Fruit fly (Drosophila melanogaster) whole organism, embryonic: ENCODE measurements around the gene TwdlL.

Source experiments
- Adf1 ChIP-seq: fragments of 200-800 bp; sonication (Bioruptor generic); IDR thresholded peaks from 2 replicates; pipeline ENCODE4 v1.3.6; 2022; ENCODE audit warnings: missing biosample characterization, missing genetic modification characterization
- B-H1 ChIP-seq: fragments of 200-800 bp; sonication (Bioruptor generic); IDR thresholded peaks from 3 replicates; pipeline ENCODE4 v1.3.6; 2022; ENCODE audit warnings: missing biosample characterization, missing genetic modification characterization
- Blimp-1 ChIP-seq: fragments of 200-800 bp; sonication (Bioruptor generic); optimal IDR thresholded peaks from 3 replicates; lab custom pipeline; 2018; ENCODE audit warnings: missing biosample characterization, missing genetic modification characterization, mild to moderate bottlenecking, moderate library complexity, missing genetic modification reagents
- C15 ChIP-seq: fragments of 200-800 bp; sonication (Bioruptor generic); IDR thresholded peaks from 3 replicates; pipeline ENCODE4 v1.3.6; 2022; ENCODE audit warnings: missing biosample characterization, missing genetic modification characterization
- CG1024 ChIP-seq: fragments of 200-800 bp; sonication (Bioruptor generic); IDR thresholded peaks from 2 replicates; pipeline ENCODE4 v1.3.6; 2022; ENCODE audit warnings: missing biosample characterization, missing genetic modification characterization
- CG11247 ChIP-seq: fragments of 200-800 bp; sonication (Bioruptor generic); IDR thresholded peaks from 2 replicates; pipeline ENCODE4 v1.3.6; 2022; ENCODE audit warnings: missing biosample characterization, missing genetic modification characterization
- CG12071 ChIP-seq: fragments of 200-800 bp; sonication (Bioruptor generic); optimal IDR thresholded peaks from 3 replicates; lab custom pipeline; 2018; ENCODE audit warnings: missing biosample characterization, mild to moderate bottlenecking, missing genetic modification characterization
- CG12391 ChIP-seq: fragments of 200-800 bp; sonication (Bioruptor generic); optimal IDR thresholded peaks from 3 replicates; lab custom pipeline; 2018; ENCODE audit warnings: missing biosample characterization, mild to moderate bottlenecking, missing genetic modification characterization, moderate library complexity
- CG1603 ChIP-seq: fragments of 200-800 bp; sonication (Bioruptor generic); optimal IDR thresholded peaks from 2 replicates; lab custom pipeline; 2019; ENCODE audit warnings: missing biosample characterization, mild to moderate bottlenecking, missing genetic modification characterization, moderate library complexity
- CG1647 ChIP-seq: fragments of 200-800 bp; sonication (Bioruptor generic); optimal IDR thresholded peaks from 3 replicates; lab custom pipeline; 2016; ENCODE audit warnings: missing biosample characterization, missing genetic modification characterization
- CG16813 ChIP-seq: fragments of 200-800 bp; sonication (Bioruptor generic); IDR thresholded peaks from 3 replicates; pipeline ENCODE4 v1.3.6; 2022; ENCODE audit warnings: missing biosample characterization, missing genetic modification characterization; ENCODE audit not compliant: partially characterized antibody
- CG30403 ChIP-seq: fragments of 200-800 bp; sonication (Bioruptor generic); optimal IDR thresholded peaks from 3 replicates; lab custom pipeline; 2016; ENCODE audit warnings: missing biosample characterization, missing genetic modification characterization
- CG34376 ChIP-seq: fragments of 200-800 bp; sonication (Bioruptor generic); optimal IDR thresholded peaks from 2 replicates; lab custom pipeline; 2018; ENCODE audit warnings: missing biosample characterization, mild to moderate bottlenecking, missing genetic modification characterization
- CG5245 ChIP-seq: fragments of 200-800 bp; sonication (Bioruptor generic); optimal IDR thresholded peaks from 3 replicates; lab custom pipeline; 2016; ENCODE audit warnings: missing biosample characterization, missing genetic modification characterization
- CG8359 ChIP-seq: fragments of 200-800 bp; sonication (Bioruptor generic); optimal IDR thresholded peaks from 2 replicates; lab custom pipeline; 2017; ENCODE audit warnings: missing biosample characterization, mild to moderate bottlenecking, missing genetic modification characterization, borderline replicate concordance
- Camta ChIP-seq: fragments of 200-800 bp; sonication (Bioruptor generic); optimal IDR thresholded peaks from 2 replicates; lab custom pipeline; 2016; ENCODE audit warnings: missing biosample characterization, missing genetic modification characterization
- Dbx ChIP-seq: fragments of 200-800 bp; sonication (Bioruptor generic); IDR thresholded peaks from 3 replicates; pipeline ENCODE4 v1.3.6; 2022; ENCODE audit warnings: missing biosample characterization, missing genetic modification characterization
- HHEX ChIP-seq: fragments of 200-800 bp; sonication (Bioruptor generic); optimal IDR thresholded peaks from 3 replicates; lab custom pipeline; 2017; ENCODE audit warnings: missing biosample characterization, mild to moderate bottlenecking, missing genetic modification characterization, missing genetic modification reagents
- HmgD ChIP-seq: fragments of 200-800 bp; sonication (Bioruptor generic); optimal IDR thresholded peaks from 3 replicates; lab custom pipeline; 2016; ENCODE audit warnings: missing biosample characterization, missing genetic modification characterization
- Hmr ChIP-seq: fragments of 200-800 bp; sonication (Bioruptor generic); optimal IDR thresholded peaks from 3 replicates; lab custom pipeline; 2017; ENCODE audit warnings: mild to moderate bottlenecking, missing biosample characterization, missing genetic modification reagents, missing genetic modification characterization
- Hr3 ChIP-seq: fragments of 200-800 bp; sonication (Bioruptor generic); optimal IDR thresholded peaks from 3 replicates; lab custom pipeline; 2016; ENCODE audit warnings: missing biosample characterization, missing genetic modification characterization
- MTF-1 ChIP-seq: fragments of 200-800 bp; sonication (Bioruptor generic); optimal IDR thresholded peaks from 2 replicates; lab custom pipeline; 2018; ENCODE audit warnings: missing biosample characterization, mild to moderate bottlenecking, missing genetic modification characterization, borderline replicate concordance
- Meics ChIP-seq: fragments of 200-800 bp; sonication (Bioruptor generic); optimal IDR thresholded peaks from 2 replicates; lab custom pipeline; 2017; ENCODE audit warnings: missing biosample characterization, mild to moderate bottlenecking, missing genetic modification characterization
- Nf-YA ChIP-seq: fragments of 200-800 bp; sonication (Bioruptor generic); IDR thresholded peaks from 2 replicates; pipeline ENCODE4 v1.3.6; 2022; ENCODE audit warnings: missing biosample characterization, missing genetic modification characterization
- PHDP ChIP-seq: fragments of 200-800 bp; sonication (Bioruptor generic); optimal IDR thresholded peaks from 3 replicates; lab custom pipeline; 2018; ENCODE audit warnings: missing biosample characterization, mild to moderate bottlenecking, missing genetic modification characterization, moderate library complexity
- Side ChIP-seq: fragments of 200-800 bp; sonication (Bioruptor generic); optimal IDR thresholded peaks from 2 replicates; lab custom pipeline; 2016; ENCODE audit warnings: missing biosample characterization, missing genetic modification characterization
- Sox102F ChIP-seq: fragments of 200-800 bp; sonication (Bioruptor generic); optimal IDR thresholded peaks from 2 replicates; lab custom pipeline; 2018; ENCODE audit warnings: missing biosample characterization, mild to moderate bottlenecking, missing genetic modification characterization, moderate library complexity
- Vsx1 ChIP-seq: fragments of 200-800 bp; sonication (Bioruptor generic); optimal IDR thresholded peaks from 2 replicates; lab custom pipeline; 2017; ENCODE audit warnings: missing biosample characterization, mild to moderate bottlenecking, missing genetic modification characterization, missing genetic modification reagents
- ase ChIP-seq: fragments of 200-800 bp; sonication (Bioruptor generic); IDR thresholded peaks from 3 replicates; pipeline ENCODE4 v1.3.6; 2022; ENCODE audit warnings: missing biosample characterization, missing genetic modification characterization
- caup ChIP-seq: fragments of 200-800 bp; sonication (Bioruptor generic); optimal IDR thresholded peaks from 3 replicates; lab custom pipeline; 2017; ENCODE audit warnings: missing biosample characterization, mild to moderate bottlenecking, missing genetic modification characterization, moderate library complexity; ENCODE audit not compliant: severe bottlenecking
- ci ChIP-seq: fragments of 200-800 bp; sonication (Bioruptor generic); IDR thresholded peaks from 3 replicates; pipeline ENCODE4 v1.3.6; 2022; ENCODE audit warnings: missing biosample characterization, missing genetic modification characterization
- corto ChIP-seq: fragments of 200-800 bp; sonication (Bioruptor generic); optimal IDR thresholded peaks from 2 replicates; lab custom pipeline; 2016; ENCODE audit warnings: missing biosample characterization, mild to moderate bottlenecking, missing genetic modification characterization, moderate library complexity
- dati ChIP-seq: fragments of 200-800 bp; sonication (Bioruptor generic); IDR thresholded peaks from 2 replicates; pipeline ENCODE4 v1.3.6; 2022; ENCODE audit warnings: missing biosample characterization, missing genetic modification characterization
- grn ChIP-seq: fragments of 200-800 bp; sonication (Bioruptor generic); optimal IDR thresholded peaks from 3 replicates; lab custom pipeline; 2017; ENCODE audit warnings: missing biosample characterization, missing genetic modification characterization
- knrl ChIP-seq: fragments of 200-800 bp; sonication (Bioruptor generic); IDR thresholded peaks from 3 replicates; pipeline ENCODE4 v1.3.6; 2022; ENCODE audit warnings: missing biosample characterization, missing genetic modification characterization; ENCODE audit not compliant: partially characterized antibody
- lilli ChIP-seq: fragments of 200-800 bp; sonication (Bioruptor generic); optimal IDR thresholded peaks from 3 replicates; lab custom pipeline; 2016; ENCODE audit warnings: missing biosample characterization, missing genetic modification characterization
- mld ChIP-seq: fragments of 200-800 bp; sonication (Bioruptor generic); IDR thresholded peaks from 3 replicates; pipeline ENCODE4 v1.3.6; 2022; ENCODE audit warnings: missing biosample characterization, missing genetic modification characterization; ENCODE audit not compliant: partially characterized antibody
- pan ChIP-seq, 4 experiments: fragments of >200 bp in 3 of 4; fragments of 200-800 bp in 1 of 4; sonication (Bioruptor generic) in 1 of 4; optimal IDR thresholded peaks in 3 of 4; IDR thresholded peaks in 1 of 4; 2 replicates each; pipeline versions ENCODE4 v1.3.6 to Lab custom; 2017 to 2022; ENCODE audit warnings: missing biosample characterization in 2 of 4, missing genetic modification characterization in 2 of 4, mixed read lengths in 1 of 4
- pho ChIP-seq: fragments of 200-800 bp; sonication (Bioruptor generic); optimal IDR thresholded peaks from 2 replicates; lab custom pipeline; 2016; ENCODE audit warnings: missing biosample characterization, missing genetic modification characterization
- salm ChIP-seq: fragments of 200-800 bp; sonication (Bioruptor generic); optimal IDR thresholded peaks from 2 replicates; lab custom pipeline; 2018; ENCODE audit warnings: missing biosample characterization, mild to moderate bottlenecking, missing genetic modification characterization
- sd ChIP-seq: fragments of 200-800 bp; sonication (Bioruptor generic); optimal IDR thresholded peaks from 3 replicates; lab custom pipeline; 2018; ENCODE audit warnings: missing biosample characterization, mild to moderate bottlenecking, missing genetic modification characterization, moderate library complexity
- sqz ChIP-seq: fragments of 200-800 bp; sonication (Bioruptor generic); optimal IDR thresholded peaks from 3 replicates; lab custom pipeline; 2018; ENCODE audit warnings: missing biosample characterization, mild to moderate bottlenecking, missing genetic modification characterization
- sug ChIP-seq: fragments of 200-800 bp; optimal IDR thresholded peaks from 2 replicates; lab custom pipeline; 2019; ENCODE audit warnings: missing biosample characterization, mild to moderate bottlenecking, missing genetic modification characterization, moderate library complexity
- tgo ChIP-seq: fragments of 200-800 bp; sonication (Bioruptor generic); IDR thresholded peaks from 3 replicates; pipeline ENCODE4 v1.3.6; 2022; ENCODE audit warnings: missing biosample characterization, missing genetic modification characterization
- tx ChIP-seq: fragments of 200-800 bp; sonication (Bioruptor generic); optimal IDR thresholded peaks from 2 replicates; lab custom pipeline; 2016; ENCODE audit warnings: missing biosample characterization, missing genetic modification characterization
- vvl ChIP-seq: fragments of 200-800 bp; sonication (Bioruptor generic); IDR thresholded peaks from 2 replicates; pipeline ENCODE4 v1.3.6; 2022; ENCODE audit warnings: missing biosample characterization, missing genetic modification characterization
- zfh1 ChIP-seq: fragments of 200-800 bp; sonication (Bioruptor generic); IDR thresholded peaks from 3 replicates; pipeline ENCODE4 v1.3.6; 2022; ENCODE audit warnings: missing biosample characterization, missing genetic modification characterization

TwdlL gene

dm6 chr3R:26593847-26594542, 31.5 kb downstream of the TwdlL start (continued):
- TF ChIP-seq C15 (no peak), knrl (GFP tag; lab: Robert Waterston, UW) (no peak), HmgD (GFP tag; lab: Kevin White, UChicago) (no peak), CG1647 (GFP tag; lab: Kevin White, UChicago) (no peak), tx (GFP tag; lab: Kevin White, UChicago) (no peak), dati (GFP tag; lab: Robert Waterston, UW) (no peak), grn (GFP tag; lab: Kevin White, UChicago) (peak; percentile 15), CG1603 (tag; lab: Kevin White, UChicago) (no peak), Nf-YA (GFP tag; lab: Robert Waterston, UW) (no peak), sqz (GFP tag; lab: Kevin White, UChicago) (peak; percentile 33), Blimp-1 (GFP tag; lab: Kevin White, UChicago) (peak; percentile 44), CG30403 (no peak), vvl (GFP tag; lab: Robert Waterston, UW) (peak; percentile 89), sd (tag; lab: Kevin White, UChicago) (peak; percentile 26), mld (GFP tag; lab: Robert Waterston, UW) (no peak), Meics (GFP tag; lab: Kevin White, UChicago) (no peak), B-H1 (GFP tag; lab: Robert Waterston, UW) (no peak), CG5245 (GFP tag; lab: Kevin White, UChicago) (no peak), zfh1 (GFP tag; lab: Robert Waterston, UW) (no peak), CG1024 (GFP tag; lab: Robert Waterston, UW) (no peak), Dbx (GFP tag; lab: Robert Waterston, UW) (no peak), salm (tag; lab: Kevin White, UChicago) (peak; percentile 7), Camta (GFP tag; lab: Kevin White, UChicago) (no peak), Side (GFP tag; lab: Kevin White, UChicago) (no peak), CG12071 (GFP tag; lab: Kevin White, UChicago) (no peak), ase (GFP tag; lab: Robert Waterston, UW) (no peak), tgo (GFP tag; lab: Robert Waterston, UW) (no peak)
- TF ChIP-seq, all 482 proteins: peak for 13

- TF ChIP-seq CG16813 = no peak
- peak; percentile 26; the same call in 1 of the 2 replicates for TF ChIP-seq Adf1
- peak; percentile 49 for TF ChIP-seq Hr3 (GFP tag; lab: Kevin White, UChicago)
- TF ChIP-seq pan (optimal IDR thresholded peaks at IDR 0.05; lab: Kevin White, UChicago) = no peak
- peak in 1 of 2 experiments; percentile 36 for TF ChIP-seq pan (GFP tag; optimal IDR thresholded peaks at IDR 0.05 in 1 of 2, IDR thresholded peaks at IDR 0.05 in 1 of 2)
- peak; percentile 20 for TF ChIP-seq Sox102F (GFP tag; lab: Kevin White, UChicago)
- peak; percentile 55 for TF ChIP-seq caup
- TF ChIP-seq MTF-1 (GFP tag; lab: Kevin White, UChicago) = no peak
- TF ChIP-seq ci = 0 out of 3 replicates have a peak, but pooled peaks have one; percentile 43
- TF ChIP-seq corto (GFP tag; lab: Kevin White, UChicago) = no peak
- TF ChIP-seq Hmr = peak; percentile 4
- TF ChIP-seq PHDP (tag; lab: Kevin White, UChicago) = no peak
- TF ChIP-seq pho (GFP tag; lab: Kevin White, UChicago) = no peak
- TF ChIP-seq HHEX (GFP tag; lab: Kevin White, UChicago) = no peak
- TF ChIP-seq CG8359 = no peak
- peak; percentile 33 for TF ChIP-seq Vsx1 (GFP tag; lab: Kevin White, UChicago)
- TF ChIP-seq lilli (GFP tag; lab: Kevin White, UChicago) = no peak
- TF ChIP-seq Dbx (GFP tag; lab: Robert Waterston, UW) = peak; percentile 50; the same call in 2 of the 3 replicates
- peak; percentile 64 for TF ChIP-seq sug (tag; lab: Kevin White, UChicago)
- TF ChIP-seq CG34376 = peak; percentile 64
- 0 out of 2 replicates have a peak, but pooled peaks have one; percentile 7 for TF ChIP-seq CG11247 (GFP tag; lab: Robert Waterston, UW)
- no peak for TF ChIP-seq CG12391
Measured at dm6 chr3R:26588158-26588584, 37.3 kb downstream of the TwdlL start.
